ENCODE assay signal across 1 fruit fly cellular context in genomic region chr3R:6657278-6658246, dm6.
TF ChIP-seq lines count a peak whose summit lies in the region.

Gene CG1307, minus strand, starts transcription at chr3R:6657442.
Gene twr, plus strand, starts transcription at chr3R:6657882.

TF ChIP-seq in whole organism, embryonic, 481 proteins besides CTCF, POLR2A, EP300 and RAD21 (continued from another document):
- TF ChIP-seq sug (tag; optimal IDR thresholded peaks at IDR 0.05; lab: Kevin White, UChicago) (no peak), gfzf (GFP tag; optimal IDR thresholded peaks at IDR 0.05; lab: Kevin White, UChicago) (peak; percentile 76), tin (GFP tag; optimal IDR thresholded peaks at IDR 0.05; lab: Kevin White, UChicago) (no peak), CoRest (tag; optimal IDR thresholded peaks at IDR 0.05; lab: Kevin White, UChicago) (peak; percentile 74), salm (tag; optimal IDR thresholded peaks at IDR 0.05; lab: Kevin White, UChicago) (no peak), CG1647 (GFP tag; optimal IDR thresholded peaks at IDR 0.05; lab: Kevin White, UChicago) (no peak), gcm (GFP tag; optimal IDR thresholded peaks at IDR 0.05; lab: Kevin White, UChicago) (no peak), Elba2 (GFP tag; optimal IDR thresholded peaks at IDR 0.05; lab: Kevin White, UChicago) (no peak), sima (GFP tag; optimal IDR thresholded peaks at IDR 0.05; lab: Kevin White, UChicago) (no peak), corto (GFP tag; optimal IDR thresholded peaks at IDR 0.05; lab: Kevin White, UChicago) (no peak), run (tag; optimal IDR thresholded peaks at IDR 0.05; lab: Kevin White, UChicago) (no peak), shn (GFP tag; optimal IDR thresholded peaks at IDR 0.05; lab: Kevin White, UChicago) (no peak), CG17328 (GFP tag; IDR thresholded peaks at IDR 0.05; lab: Robert Waterston, UW) (peak; percentile 14; the same call in 1 of the 2 replicates), CG2116 (GFP tag; optimal IDR thresholded peaks at IDR 0.05; lab: Kevin White, UChicago) (peak; percentile 55), Dref (GFP tag; IDR thresholded peaks at IDR 0.05; lab: Robert Waterston, UW) (peak; percentile 60), kni (GFP tag; optimal IDR thresholded peaks at IDR 0.05; lab: Kevin White, UChicago) (no peak), stwl (tag; optimal IDR thresholded peaks at IDR 0.05; lab: Kevin White, UChicago) (peak; percentile 51), bigmax (GFP tag; optimal IDR thresholded peaks at IDR 0.05; lab: Kevin White, UChicago) (no peak), Ets97D (GFP tag; optimal IDR thresholded peaks at IDR 0.05; lab: Kevin White, UChicago) (peak; percentile 78), Hr78 (GFP tag; optimal IDR thresholded peaks at IDR 0.05; lab: Kevin White, UChicago) (no peak), Sox100B (GFP tag; optimal IDR thresholded peaks at IDR 0.05; lab: Kevin White, UChicago) (no peak), cwo (GFP tag; optimal IDR thresholded peaks at IDR 0.05; lab: Kevin White, UChicago) (no peak), ap (GFP tag; IDR thresholded peaks at IDR 0.05; lab: Robert Waterston, UW) (no peak), Mad (GFP tag; optimal IDR thresholded peaks at IDR 0.05; lab: Kevin White, UChicago) (peak; percentile 7), Taf1 (GFP tag; IDR thresholded peaks at IDR 0.05; lab: Robert Waterston, UW) (no peak), CG14860 (GFP tag; IDR thresholded peaks at IDR 0.05; lab: Robert Waterston, UW; ENCODE audit: partially characterized antibody) (no peak), CG11093 (GFP tag; IDR thresholded peaks at IDR 0.05; lab: Robert Waterston, UW) (0 out of 3 replicates have a peak, but pooled peaks have one; percentile 26), sc (optimal IDR thresholded peaks at IDR 0.05; lab: Kevin White, UChicago) (no peak), sc (GFP tag; optimal IDR thresholded peaks at IDR 0.05; lab: Kevin White, UChicago) (no peak), Neu2 (GFP tag; optimal IDR thresholded peaks at IDR 0.05; lab: Kevin White, UChicago; ENCODE audit: borderline replicate concordance) (no peak), ara (GFP tag; IDR thresholded peaks at IDR 0.05; lab: Robert Waterston, UW) (no peak), sens-2 (GFP tag; IDR thresholded peaks at IDR 0.05; lab: Robert Waterston, UW) (no peak), CG10565 (GFP tag; optimal IDR thresholded peaks at IDR 0.05; lab: Kevin White, UChicago) (no peak), CG13123 (GFP tag; optimal IDR thresholded peaks at IDR 0.05; lab: Kevin White, UChicago) (no peak), MTF-1 (GFP tag; optimal IDR thresholded peaks at IDR 0.05; lab: Kevin White, UChicago; ENCODE audit: borderline replicate concordance) (peak; percentile 18), CG4424 (GFP tag; optimal IDR thresholded peaks at IDR 0.05; lab: Kevin White, UChicago) (no peak), Med (GFP tag; lab: Kevin White, UChicago) (peak; percentile 82), eve (GFP tag; optimal IDR thresholded peaks at IDR 0.05; lab: Kevin White, UChicago) (no peak), CG2889 (GFP tag; IDR thresholded peaks at IDR 0.05; lab: Robert Waterston, UW) (0 out of 3 replicates have a peak, but pooled peaks have one; percentile 32), CG13296 (GFP tag; optimal IDR thresholded peaks at IDR 0.05; lab: Kevin White, UChicago) (peak; percentile 9), slbo (GFP tag; IDR thresholded peaks at IDR 0.05; lab: Robert Waterston, UW) (peak; percentile 49), CG10147 (GFP tag; optimal IDR thresholded peaks at IDR 0.05; lab: Kevin White, UChicago) (no peak), chn (GFP tag; optimal IDR thresholded peaks at IDR 0.05; lab: Kevin White, UChicago) (no peak), MBD-R2 (GFP tag; IDR thresholded peaks at IDR 0.05; lab: Robert Waterston, UW) (peak; percentile 73), CG9215 (GFP tag; IDR thresholded peaks at IDR 0.05; lab: Robert Waterston, UW) (peak; percentile 18; the same call in 1 of the 2 replicates), slou (GFP tag; optimal IDR thresholded peaks at IDR 0.05; lab: Kevin White, UChicago) (no peak), lilli (GFP tag; optimal IDR thresholded peaks at IDR 0.05; lab: Kevin White, UChicago) (no peak), Oli (tag; optimal IDR thresholded peaks at IDR 0.05; lab: Kevin White, UChicago) (no peak), CG34376 (GFP tag; optimal IDR thresholded peaks at IDR 0.05; lab: Kevin White, UChicago) (no peak), CG10979 (tag; optimal IDR thresholded peaks at IDR 0.05; lab: Kevin White, UChicago) (no peak), bbx (GFP tag; IDR thresholded peaks at IDR 0.05; lab: Robert Waterston, UW; ENCODE audit: partially characterized antibody) (0 out of 2 replicates have a peak, but pooled peaks have one; percentile 9), Chrac-16 (GFP tag; optimal IDR thresholded peaks at IDR 0.05; lab: Kevin White, UChicago) (peak; percentile 24), HmgZ (tag; optimal IDR thresholded peaks at IDR 0.05; lab: Kevin White, UChicago) (peak; percentile 51), Gug (GFP tag; IDR thresholded peaks at IDR 0.05; lab: Robert Waterston, UW) (no peak), CG30431 (GFP tag; optimal IDR thresholded peaks at IDR 0.05; lab: Kevin White, UChicago) (no peak), CG15601 (tag; optimal IDR thresholded peaks at IDR 0.05; lab: Kevin White, UChicago) (no peak), Xrp1 (GFP tag; IDR thresholded peaks at IDR 0.05; lab: Robert Waterston, UW) (peak; percentile 51; the same call in 1 of the 2 replicates), Antp (GFP tag; optimal IDR thresholded peaks at IDR 0.05; lab: Kevin White, UChicago) (no peak), CG9797 (GFP tag; optimal IDR thresholded peaks at IDR 0.05; lab: Kevin White, UChicago) (peak; percentile 81), CG17829 (tag; optimal IDR thresholded peaks at IDR 0.05; lab: Kevin White, UChicago) (peak; percentile 61), C15 (GFP tag; IDR thresholded peaks at IDR 0.05; lab: Robert Waterston, UW) (no peak), CG43689 (GFP tag; IDR thresholded peaks at IDR 0.05; lab: Robert Waterston, UW) (no peak)
